Worm (Caenorhabditis elegans): ENCODE results near the gene mpz-5.

ce11 chrIV:10413828-10414227, 40.2 kb upstream of the mpz-5 start, which contains the start of gene R10H10.7:
- no peak for TF ChIP-seq ceh-82 (tag; optimal IDR thresholded peaks at IDR 0.05)
- no peak for TF ChIP-seq ztf-11 (tag; optimal IDR thresholded peaks at IDR 0.05)
- TF ChIP-seq elt-1 (tag; optimal IDR thresholded peaks at IDR 0.05), result no peak
- TF ChIP-seq nfya-1 (tag; optimal IDR thresholded peaks at IDR 0.05; ENCODE audit: insufficient read depth), result no peak
- TF ChIP-seq ztf-4 (tag; optimal IDR thresholded peaks at IDR 0.05), result no peak
- no peak for TF ChIP-seq nhr-12 (tag; optimal IDR thresholded peaks at IDR 0.05)
- no peak for TF ChIP-seq pha-4 (tag; optimal IDR thresholded peaks at IDR 0.05)
